Fruit fly (Drosophila melanogaster) whole organism, prepupa: ENCODE measurements around the gene Meltrin.

Source experiments
- Blimp-1 ChIP-seq: fragments of 200-800 bp; sonication (Bioruptor generic); optimal IDR thresholded peaks from 3 replicates; lab custom pipeline; 2017; ENCODE audit warnings: missing biosample characterization, missing genetic modification characterization, mild to moderate bottlenecking, moderate library complexity, missing genetic modification reagents
- CG10669 ChIP-seq: fragments of 200-800 bp; sonication (Bioruptor generic); optimal IDR thresholded peaks from 3 replicates; lab custom pipeline; 2018; ENCODE audit warnings: missing biosample characterization, mild to moderate bottlenecking, missing genetic modification characterization, moderate library complexity
- CG11762 ChIP-seq: fragments of 200-800 bp; sonication (Bioruptor generic); optimal IDR thresholded peaks from 3 replicates; lab custom pipeline; 2016; ENCODE audit warnings: missing biosample characterization, missing genetic modification characterization; ENCODE audit not compliant: insufficient read depth
- CG11902 ChIP-seq: fragments of 200-800 bp; sonication (Bioruptor generic); optimal IDR thresholded peaks from 3 replicates; lab custom pipeline; 2016; ENCODE audit warnings: missing biosample characterization, missing genetic modification characterization
- CG15336 ChIP-seq: fragments of 200-800 bp; sonication (Bioruptor generic); IDR thresholded peaks from 2 replicates; pipeline ENCODE4 v1.3.6; 2022; ENCODE audit warnings: missing biosample characterization, missing genetic modification characterization
- CG1621 ChIP-seq: fragments of 200-800 bp; sonication (Bioruptor generic); optimal IDR thresholded peaks from 3 replicates; lab custom pipeline; 2018; ENCODE audit warnings: missing biosample characterization, mild to moderate bottlenecking, missing genetic modification characterization
- CG3032 ChIP-seq: fragments of 200-800 bp; optimal IDR thresholded peaks from 2 replicates; lab custom pipeline; 2019; ENCODE audit warnings: missing biosample characterization, mild to moderate bottlenecking, missing genetic modification characterization, moderate library complexity
- CG31627 ChIP-seq: fragments of 200-800 bp; sonication (Bioruptor generic); optimal IDR thresholded peaks from 3 replicates; lab custom pipeline; 2016; ENCODE audit warnings: missing biosample characterization, missing genetic modification characterization
- CG32006 ChIP-seq: fragments of 200-800 bp; sonication (Bioruptor generic); optimal IDR thresholded peaks from 3 replicates; lab custom pipeline; 2017; ENCODE audit warnings: missing biosample characterization, mild to moderate bottlenecking, missing genetic modification characterization
- CG3919 ChIP-seq: fragments of 200-800 bp; sonication (Bioruptor generic); optimal IDR thresholded peaks from 3 replicates; lab custom pipeline; 2016; ENCODE audit warnings: missing biosample characterization, missing genetic modification characterization
- CG6163 ChIP-seq: fragments of 200-800 bp; sonication (Bioruptor generic); IDR thresholded peaks from 3 replicates; pipeline ENCODE4 v1.3.6; 2022; ENCODE audit warnings: missing biosample characterization, missing genetic modification characterization
- CG6276 ChIP-seq: fragments of 200-800 bp; sonication (Bioruptor generic); optimal IDR thresholded peaks from 2 replicates; lab custom pipeline; 2017; ENCODE audit warnings: missing biosample characterization, mild to moderate bottlenecking, missing genetic modification characterization
- CG6792 ChIP-seq: fragments of 200-800 bp; sonication (Bioruptor generic); optimal IDR thresholded peaks from 3 replicates; lab custom pipeline; 2016; ENCODE audit warnings: missing biosample characterization, missing genetic modification characterization
- CG6808 ChIP-seq: fragments of 200-800 bp; sonication (Bioruptor generic); optimal IDR thresholded peaks from 3 replicates; lab custom pipeline; 2017; ENCODE audit warnings: missing biosample characterization, missing genetic modification characterization, mild to moderate bottlenecking, moderate library complexity, missing genetic modification reagents
- CG6854 ChIP-seq: fragments of 200-800 bp; sonication (Bioruptor generic); optimal IDR thresholded peaks from 2 replicates; lab custom pipeline; 2017; ENCODE audit warnings: missing biosample characterization, mild to moderate bottlenecking, missing genetic modification characterization
- CG7368 ChIP-seq: fragments of 200-800 bp; sonication (Bioruptor generic); optimal IDR thresholded peaks from 3 replicates; lab custom pipeline; 2016; ENCODE audit warnings: missing biosample characterization, missing genetic modification characterization
- CG8119 ChIP-seq: fragments of 200-800 bp; sonication (Bioruptor generic); IDR thresholded peaks from 3 replicates; pipeline ENCODE4 v1.3.6; 2022; ENCODE audit warnings: missing biosample characterization, missing genetic modification characterization
- CG8632 ChIP-seq: fragments of 200-800 bp; sonication (Bioruptor generic); optimal IDR thresholded peaks from 3 replicates; lab custom pipeline; 2016; ENCODE audit warnings: missing biosample characterization, missing genetic modification characterization
- Eip75B ChIP-seq: fragments of 200-800 bp; sonication (Bioruptor generic); optimal IDR thresholded peaks from 3 replicates; lab custom pipeline; 2016; ENCODE audit warnings: missing biosample characterization, missing genetic modification characterization
- Eip78C ChIP-seq: fragments of 200-800 bp; sonication (Bioruptor generic); peaks from one replicate; lab custom pipeline; 2016; ENCODE audit warnings: missing biosample characterization, missing genetic modification characterization
- Ets21C ChIP-seq: fragments of 200-800 bp; sonication (Bioruptor generic); optimal IDR thresholded peaks from 3 replicates; lab custom pipeline; 2016; ENCODE audit warnings: missing biosample characterization, missing genetic modification characterization
- Ets96B ChIP-seq: fragments of 200-800 bp; optimal IDR thresholded peaks from 2 replicates; lab custom pipeline; 2019; ENCODE audit warnings: missing biosample characterization, mild to moderate bottlenecking, missing genetic modification characterization, moderate library complexity
- Hr39 ChIP-seq: fragments of 200-800 bp; sonication (Bioruptor generic); optimal IDR thresholded peaks from 2 replicates; lab custom pipeline; 2016; ENCODE audit warnings: missing biosample characterization, missing genetic modification characterization
- Hr4 ChIP-seq: fragments of 200-800 bp; sonication (Bioruptor generic); optimal IDR thresholded peaks from 3 replicates; lab custom pipeline; 2016; ENCODE audit warnings: missing biosample characterization, missing genetic modification characterization
- Lpt ChIP-seq: fragments of 200-800 bp; sonication (Bioruptor generic); optimal IDR thresholded peaks from 3 replicates; lab custom pipeline; 2016; ENCODE audit warnings: missing biosample characterization, missing genetic modification characterization
- Met ChIP-seq: fragments of 200-800 bp; sonication (Bioruptor generic); optimal IDR thresholded peaks from 3 replicates; lab custom pipeline; 2016; ENCODE audit warnings: missing biosample characterization, missing genetic modification characterization
- OdsH ChIP-seq: fragments of 200-800 bp; sonication (Bioruptor generic); optimal IDR thresholded peaks from 3 replicates; lab custom pipeline; 2016; ENCODE audit warnings: missing biosample characterization, missing genetic modification characterization
- Smox ChIP-seq: fragments of 200-800 bp; sonication (Bioruptor generic); optimal IDR thresholded peaks from 3 replicates; lab custom pipeline; 2016; ENCODE audit warnings: missing biosample characterization, missing genetic modification characterization
- Sox102F ChIP-seq: fragments of 200-800 bp; sonication (Bioruptor generic); optimal IDR thresholded peaks from 2 replicates; lab custom pipeline; 2016; ENCODE audit warnings: missing biosample characterization, mild to moderate bottlenecking, missing genetic modification characterization
- Sox14 ChIP-seq: fragments of 200-800 bp; sonication (Bioruptor generic); optimal IDR thresholded peaks from 3 replicates; lab custom pipeline; 2016; ENCODE audit warnings: missing biosample characterization, missing genetic modification characterization
- achi ChIP-seq: fragments of 200-800 bp; sonication (Bioruptor generic); optimal IDR thresholded peaks from 3 replicates; lab custom pipeline; 2016; ENCODE audit warnings: missing biosample characterization, missing genetic modification characterization
- acj6 ChIP-seq: fragments of 200-800 bp; sonication (Bioruptor generic); optimal IDR thresholded peaks from 3 replicates; lab custom pipeline; 2016; ENCODE audit warnings: missing biosample characterization, missing genetic modification characterization
- cyc ChIP-seq: fragments of 200-800 bp; sonication (Bioruptor generic); optimal IDR thresholded peaks from 3 replicates; lab custom pipeline; 2016; ENCODE audit warnings: missing biosample characterization, missing genetic modification characterization
- dac ChIP-seq: fragments of 200-800 bp; sonication (Bioruptor generic); optimal IDR thresholded peaks from 2 replicates; lab custom pipeline; 2017; ENCODE audit warnings: missing biosample characterization, mild to moderate bottlenecking, missing genetic modification characterization
- dsx ChIP-seq: fragments of 200-800 bp; optimal IDR thresholded peaks from 3 replicates; lab custom pipeline; 2019; ENCODE audit warnings: missing biosample characterization, mild to moderate bottlenecking, missing genetic modification characterization, moderate library complexity; ENCODE audit not compliant: poor library complexity, severe bottlenecking
- eg ChIP-seq: fragments of 200-800 bp; sonication (Bioruptor generic); IDR thresholded peaks from 3 replicates; pipeline ENCODE4 v1.3.6; 2022; ENCODE audit warnings: missing biosample characterization, missing genetic modification characterization
- esn ChIP-seq: fragments of 200-800 bp; sonication (Bioruptor generic); optimal IDR thresholded peaks from 2 replicates; lab custom pipeline; 2016; ENCODE audit warnings: missing biosample characterization, mild to moderate bottlenecking, missing genetic modification characterization, moderate library complexity
- fd59A ChIP-seq: fragments of 200-800 bp; sonication (Bioruptor generic); optimal IDR thresholded peaks from 2 replicates; lab custom pipeline; 2017; ENCODE audit warnings: missing biosample characterization, mild to moderate bottlenecking, missing genetic modification characterization, missing genetic modification reagents
- fkh ChIP-seq: fragments of 200-800 bp; sonication (Bioruptor generic); optimal IDR thresholded peaks from 3 replicates; lab custom pipeline; 2017; ENCODE audit warnings: missing biosample characterization, mild to moderate bottlenecking, missing genetic modification characterization, moderate library complexity
- lz ChIP-seq: fragments of 200-800 bp; sonication (Bioruptor generic); optimal IDR thresholded peaks from 3 replicates; lab custom pipeline; 2016; ENCODE audit warnings: missing biosample characterization, missing genetic modification characterization
- net ChIP-seq: fragments of 200-800 bp; sonication (Bioruptor generic); optimal IDR thresholded peaks from 3 replicates; lab custom pipeline; 2016; ENCODE audit warnings: missing biosample characterization, missing genetic modification characterization
- pdm3 ChIP-seq: fragments of 200-800 bp; sonication (Bioruptor generic); optimal IDR thresholded peaks from 3 replicates; lab custom pipeline; 2016; ENCODE audit warnings: missing biosample characterization, missing genetic modification characterization
- salr ChIP-seq, 2 experiments: fragments of 200-800 bp; sonication (Bioruptor generic); optimal IDR thresholded peaks; 3 replicates each; lab custom pipeline; 2016 to 2018; ENCODE audit warnings: missing biosample characterization in 2 of 2, missing genetic modification characterization in 2 of 2, mild to moderate bottlenecking in 1 of 2
- spab ChIP-seq: fragments of 200-800 bp; sonication (Bioruptor generic); optimal IDR thresholded peaks from 2 replicates; lab custom pipeline; 2017; ENCODE audit warnings: missing biosample characterization, mild to moderate bottlenecking, missing genetic modification characterization, missing genetic modification reagents
- ss ChIP-seq, 2 experiments: fragments of 200-800 bp; sonication (Bioruptor generic); optimal IDR thresholded peaks; 2 replicates in 1 of 2; 3 replicates in 1 of 2; lab custom pipeline; 2017 to 2018; ENCODE audit warnings: mild to moderate bottlenecking in 2 of 2, missing biosample characterization in 2 of 2, missing genetic modification characterization in 2 of 2, moderate library complexity in 1 of 2
- svp ChIP-seq: fragments of 200-800 bp; sonication (Bioruptor generic); peaks from one replicate; lab custom pipeline; 2016; ENCODE audit warnings: missing biosample characterization, missing genetic modification characterization
- topi ChIP-seq: fragments of 200-800 bp; sonication (Bioruptor generic); optimal IDR thresholded peaks from 3 replicates; lab custom pipeline; 2016; ENCODE audit warnings: missing biosample characterization, missing genetic modification characterization
- vri ChIP-seq: fragments of 200-800 bp; sonication (Bioruptor generic); optimal IDR thresholded peaks from 3 replicates; lab custom pipeline; 2016; ENCODE audit warnings: missing biosample characterization, mild to moderate bottlenecking, missing genetic modification characterization

Meltrin gene

DNA sequence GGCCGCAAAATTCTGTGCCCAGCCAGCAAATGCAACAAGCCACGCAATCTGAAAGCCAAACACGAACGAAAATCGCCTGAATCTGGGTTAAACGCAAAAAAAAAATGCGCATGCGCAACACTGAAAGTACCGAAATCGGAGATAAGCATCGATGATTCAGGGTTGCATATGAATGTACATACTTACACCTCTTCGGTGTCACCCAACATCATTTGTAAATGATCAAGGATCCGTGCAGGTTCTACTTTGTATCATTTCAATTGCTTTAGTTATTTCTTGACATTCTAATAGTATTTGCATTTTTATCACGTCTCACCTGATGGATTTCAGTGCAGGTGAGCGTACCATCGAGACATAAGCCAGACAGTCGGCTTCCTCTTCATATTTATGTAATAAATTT is 20.0 kb downstream of the Meltrin start:
- TF ChIP-seq esn (GFP tag; lab: Kevin White, UChicago): no peak
- no peak for TF ChIP-seq dsx (GFP tag; lab: Kevin White, UChicago)
- TF ChIP-seq salr (GFP tag; optimal IDR thresholded peaks at IDR 0.05; lab: Kevin White, UChicago): no peak
- TF ChIP-seq CG10669 (GFP tag; lab: Kevin White, UChicago): no peak
- no peak for TF ChIP-seq fkh (GFP tag; lab: Kevin White, UChicago)
- TF ChIP-seq svp (GFP tag; lab: Kevin White, UChicago): peak; percentile 83
- no peak for TF ChIP-seq Blimp-1 (GFP tag; lab: Kevin White, UChicago)
- TF ChIP-seq Eip78C (GFP tag; lab: Kevin White, UChicago): peak; percentile 89
- TF ChIP-seq cyc (GFP tag; lab: Kevin White, UChicago): no peak
- no peak for TF ChIP-seq Sox14 (GFP tag; lab: Kevin White, UChicago)
- peak; percentile 6 for TF ChIP-seq Sox102F
- TF ChIP-seq Met: peak; percentile 33
- peak; percentile 40 for TF ChIP-seq topi

dm6 chr3R:14674762-14675161 is 22.3 kb downstream of the Meltrin start:
- TF ChIP-seq fkh (GFP tag; lab: Kevin White, UChicago) (peak; percentile 19), Hr39 (GFP tag; lab: Kevin White, UChicago) (peak; percentile 60), svp (GFP tag; lab: Kevin White, UChicago) (peak; percentile 90), CG31627 (GFP tag; lab: Kevin White, UChicago) (peak; percentile 55), Sox102F (peak; percentile 69), net (GFP tag; lab: Kevin White, UChicago) (peak; percentile 55), Eip75B (peak; percentile 70), Hr4 (GFP tag; lab: Kevin White, UChicago) (peak; percentile 50), Ets96B (tag; lab: Kevin White, UChicago) (peak; percentile 70), CG11762 (GFP tag; lab: Kevin White, UChicago) (no peak), achi (peak; percentile 57), dsx (GFP tag; lab: Kevin White, UChicago) (peak; percentile 62), dac (no peak), CG11902 (GFP tag; lab: Kevin White, UChicago) (peak; percentile 22), vri (peak; percentile 51), acj6 (GFP tag; lab: Kevin White, UChicago) (peak; percentile 49), eg (GFP tag; lab: Robert Waterston, UW) (peak; percentile 82), CG6808 (GFP tag; lab: Kevin White, UChicago) (peak; percentile 31), Blimp-1 (GFP tag; lab: Kevin White, UChicago) (no peak), ss (GFP tag; optimal IDR thresholded peaks at IDR 0.05; lab: Kevin White, UChicago) (no peak), salr (GFP tag; optimal IDR thresholded peaks at IDR 0.05; lab: Kevin White, UChicago) (peak; percentile 10 to 32), CG6276 (GFP tag; lab: Kevin White, UChicago) (peak; percentile 28), CG1621 (tag; lab: Kevin White, UChicago) (peak; percentile 53), Smox (GFP tag; lab: Kevin White, UChicago) (peak; percentile 66), CG15336 (GFP tag; lab: Robert Waterston, UW) (peak; percentile 71), CG3919 (GFP tag; lab: Kevin White, UChicago) (peak; percentile 62), CG32006 (GFP tag; lab: Kevin White, UChicago) (peak; percentile 62), Eip78C (GFP tag; lab: Kevin White, UChicago) (peak; percentile 96), fd59A (GFP tag; lab: Kevin White, UChicago) (peak; percentile 32), Ets21C (GFP tag; lab: Kevin White, UChicago) (peak; percentile 8), CG8632 (GFP tag; lab: Kevin White, UChicago) (peak; percentile 53), lz (GFP tag; lab: Kevin White, UChicago) (peak; percentile 50), CG10669 (GFP tag; lab: Kevin White, UChicago) (peak; percentile 64), spab (peak; percentile 41), Lpt (GFP tag; lab: Kevin White, UChicago) (no peak), cyc (GFP tag; lab: Kevin White, UChicago) (peak; percentile 50), CG3032 (tag; lab: Kevin White, UChicago) (peak; percentile 68), esn (GFP tag; lab: Kevin White, UChicago) (peak; percentile 77), CG7368 (GFP tag; lab: Kevin White, UChicago) (peak; percentile 27), CG6163 (GFP tag; lab: Robert Waterston, UW) (peak; percentile 78), CG6854 (GFP tag; lab: Kevin White, UChicago) (no peak), OdsH (GFP tag; lab: Kevin White, UChicago) (peak; percentile 62), CG8119 (GFP tag; lab: Robert Waterston, UW) (peak; percentile 74), Met (peak; percentile 75), pdm3 (GFP tag; lab: Kevin White, UChicago) (peak; percentile 60), CG6792 (GFP tag; lab: Kevin White, UChicago) (peak; percentile 60)
